Fruit fly (Drosophila melanogaster) whole organism, pupa: ENCODE measurements around the gene CG6996.
A peak's percentile ranks its signal among the peaks of the same experiment; 100 is the strongest.

Experiments used
- CG10348 ChIP-seq: fragments of 200-800 bp; sonication (Bioruptor generic); IDR thresholded peaks from 2 replicates; pipeline ENCODE4 v1.3.6; 2022; ENCODE audit warnings: missing biosample characterization, missing genetic modification characterization
- CG12605 ChIP-seq: fragments of 200-800 bp; sonication (Bioruptor generic); IDR thresholded peaks from 2 replicates; pipeline ENCODE4 v1.3.6; 2022; ENCODE audit warnings: missing biosample characterization, missing genetic modification characterization
- CG13204 ChIP-seq: fragments of 200-800 bp; sonication (Bioruptor generic); optimal IDR thresholded peaks from 2 replicates; lab custom pipeline; 2018; ENCODE audit warnings: missing biosample characterization, mild to moderate bottlenecking, missing genetic modification characterization, moderate library complexity
- CG14655 ChIP-seq: fragments of 200-800 bp; sonication (Bioruptor generic); optimal IDR thresholded peaks from 3 replicates; lab custom pipeline; 2017; ENCODE audit warnings: mild to moderate bottlenecking, missing biosample characterization, missing genetic modification reagents, missing genetic modification characterization
- CG15710 ChIP-seq: fragments of 200-800 bp; sonication (Bioruptor generic); optimal IDR thresholded peaks from 2 replicates; lab custom pipeline; 2018; ENCODE audit warnings: missing biosample characterization, mild to moderate bottlenecking, missing genetic modification characterization, moderate library complexity
- CG17806 ChIP-seq: fragments of 200-800 bp; sonication (Bioruptor generic); optimal IDR thresholded peaks from 2 replicates; lab custom pipeline; 2018; ENCODE audit warnings: missing biosample characterization, mild to moderate bottlenecking, missing genetic modification characterization, moderate library complexity
- CG32121 ChIP-seq: fragments of 200-800 bp; sonication (Bioruptor generic); IDR thresholded peaks from 2 replicates; pipeline ENCODE4 v1.3.6; 2022; ENCODE audit warnings: missing biosample characterization, missing genetic modification characterization
- CG34367 ChIP-seq: fragments of 200-800 bp; sonication (Bioruptor generic); optimal IDR thresholded peaks from 2 replicates; lab custom pipeline; 2018; ENCODE audit warnings: missing biosample characterization, mild to moderate bottlenecking, missing genetic modification characterization
- CG4496 ChIP-seq: fragments of 200-800 bp; sonication (Bioruptor generic); IDR thresholded peaks from 3 replicates; pipeline ENCODE4 v1.3.6; 2022; ENCODE audit warnings: missing biosample characterization, missing genetic modification characterization
- CG8159 ChIP-seq: fragments of 200-800 bp; sonication (Bioruptor generic); optimal IDR thresholded peaks from 3 replicates; lab custom pipeline; 2018; ENCODE audit warnings: missing biosample characterization, mild to moderate bottlenecking, missing genetic modification characterization, moderate library complexity
- CG8301 ChIP-seq: fragments of 200-800 bp; sonication (Bioruptor generic); optimal IDR thresholded peaks from 2 replicates; lab custom pipeline; 2018; ENCODE audit warnings: missing biosample characterization, mild to moderate bottlenecking, missing genetic modification characterization
- CG9948 ChIP-seq: fragments of 200-800 bp; sonication (Bioruptor generic); optimal IDR thresholded peaks from 2 replicates; lab custom pipeline; 2018; ENCODE audit warnings: missing biosample characterization, mild to moderate bottlenecking, missing genetic modification characterization, moderate library complexity
- D1 ChIP-seq: fragments of 200-800 bp; sonication (Bioruptor generic); optimal IDR thresholded peaks from 2 replicates; lab custom pipeline; 2018; ENCODE audit warnings: missing biosample characterization, mild to moderate bottlenecking, missing genetic modification characterization, moderate library complexity
- EcR ChIP-seq: fragments of 200-800 bp; sonication (Bioruptor generic); optimal IDR thresholded peaks from 3 replicates; lab custom pipeline; 2019; ENCODE audit warnings: missing biosample characterization, missing genetic modification characterization, mild to moderate bottlenecking, moderate library complexity, missing genetic modification reagents
- Ets98B ChIP-seq: fragments of 200-800 bp; sonication (Bioruptor generic); IDR thresholded peaks from 2 replicates; pipeline ENCODE4 v1.3.6; 2022; ENCODE audit warnings: missing biosample characterization, missing genetic modification characterization
- Pif1A ChIP-seq: fragments of 200-800 bp; sonication (Bioruptor generic); optimal IDR thresholded peaks from 3 replicates; lab custom pipeline; 2016; ENCODE audit warnings: missing biosample characterization, missing genetic modification characterization
- Pif1B ChIP-seq: fragments of 200-800 bp; sonication (Bioruptor generic); optimal IDR thresholded peaks from 3 replicates; lab custom pipeline; 2016; ENCODE audit warnings: missing biosample characterization, missing genetic modification characterization
- Snoo ChIP-seq: fragments of 200-800 bp; sonication (Bioruptor generic); optimal IDR thresholded peaks from 3 replicates; lab custom pipeline; 2017; ENCODE audit warnings: missing biosample characterization, mild to moderate bottlenecking, missing genetic modification characterization, inconsistent platforms
- fd96Ca ChIP-seq: fragments of 200-800 bp; sonication (Bioruptor generic); IDR thresholded peaks from 3 replicates; pipeline ENCODE4 v1.3.6; 2022; ENCODE audit warnings: missing biosample characterization, missing genetic modification characterization
- gl ChIP-seq: fragments of 200-800 bp; sonication (Bioruptor generic); optimal IDR thresholded peaks from 2 replicates; lab custom pipeline; 2018; ENCODE audit warnings: missing biosample characterization, mild to moderate bottlenecking, missing genetic modification characterization
- rn ChIP-seq: fragments of 200-800 bp; sonication (Bioruptor generic); IDR thresholded peaks from 2 replicates; pipeline ENCODE4 v1.3.6; 2022; ENCODE audit warnings: missing biosample characterization, missing genetic modification characterization

CG6996 gene

DNA sequence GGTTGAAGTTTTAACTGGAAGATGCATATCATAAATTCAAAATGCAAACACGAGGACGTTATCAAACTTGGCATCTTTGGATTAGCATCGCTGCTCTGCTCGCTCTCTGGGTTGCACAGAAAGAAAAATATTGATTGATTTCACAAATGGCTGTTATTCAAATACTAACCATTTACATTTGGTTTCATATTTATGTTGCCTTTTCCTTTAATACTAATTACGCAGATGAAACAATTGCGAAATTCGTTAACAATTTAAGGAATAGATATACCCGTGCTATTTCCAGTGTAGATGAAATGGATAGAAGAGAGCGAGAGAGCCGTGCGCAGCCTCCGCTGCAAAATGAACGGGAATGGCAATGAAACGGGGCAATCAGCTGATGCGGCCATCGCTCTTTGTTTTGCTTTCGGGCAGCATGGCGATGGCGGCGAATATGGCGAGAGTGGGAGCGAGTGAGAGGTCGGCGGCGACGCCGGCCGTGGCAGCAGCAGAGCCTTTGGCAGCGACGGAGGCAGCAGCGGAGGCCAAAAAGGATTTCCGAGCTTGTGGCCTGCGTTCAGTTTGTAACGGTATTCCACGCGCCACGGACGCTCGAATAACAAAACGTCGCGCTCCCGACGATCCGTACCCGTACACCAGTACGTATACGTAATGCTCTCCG, 40.3 kb downstream of the CG6996 start, which contains the start of gene rdgC:
Gene rdgC (plus strand): TSS at position 568 of the 661 bp plus-strand sequence.
- TF ChIP-seq CG17806 (tag; lab: Kevin White, UChicago), result peak; percentile 91
- peak; percentile 83 for TF ChIP-seq Snoo (tag; lab: Kevin White, UChicago)
- peak; percentile 92 for TF ChIP-seq CG8301 (tag; lab: Kevin White, UChicago)
- peak; percentile 93 for TF ChIP-seq fd96Ca (GFP tag; lab: Robert Waterston, UW)
- TF ChIP-seq Pif1B (GFP tag; lab: Kevin White, UChicago), result peak; percentile 79
- TF ChIP-seq CG10348, result peak; percentile 69
- TF ChIP-seq CG14655 (GFP tag; lab: Kevin White, UChicago), result peak; percentile 89
- no peak for TF ChIP-seq EcR (GFP tag; lab: Kevin White, UChicago)
- peak; percentile 93 for TF ChIP-seq CG8159 (tag; lab: Kevin White, UChicago)
- TF ChIP-seq CG32121 (GFP tag; lab: Robert Waterston, UW), result peak; percentile 96
- TF ChIP-seq CG34367 (tag; lab: Kevin White, UChicago), result peak; percentile 89
- TF ChIP-seq gl (tag; lab: Kevin White, UChicago), result peak; percentile 78
- TF ChIP-seq rn (GFP tag; lab: Robert Waterston, UW), result peak; percentile 86
- peak; percentile 92 for TF ChIP-seq Pif1A
- TF ChIP-seq CG13204 (GFP tag; lab: Kevin White, UChicago), result peak; percentile 12
- peak; percentile 94 for TF ChIP-seq CG12605
- peak; percentile 64 for TF ChIP-seq D1 (tag; lab: Kevin White, UChicago)
- TF ChIP-seq CG15710 (tag; lab: Kevin White, UChicago), result peak; percentile 89
- TF ChIP-seq Ets98B (GFP tag; lab: Robert Waterston, UW), result peak; percentile 97
- TF ChIP-seq CG9948, result peak; percentile 87
- peak; percentile 98 for TF ChIP-seq CG4496
